Worm (Caenorhabditis elegans) whole organism, L2 larva: ENCODE measurements around the gene F10A3.11.

Experiments used
- R02D3.7 ChIP-seq: fragments of 150-350 bp; optimal IDR thresholded peaks from 2 replicates; lab custom pipeline; 2014; ENCODE audit warnings: missing biosample characterization, missing genetic modification characterization
- aly-2 ChIP-seq: fragments of 150-350 bp; optimal IDR thresholded peaks from 2 replicates; lab custom pipeline; 2014; ENCODE audit warnings: missing biosample characterization, missing genetic modification characterization
- ama-1 ChIP-seq: fragments of 150-350 bp; optimal IDR thresholded peaks from 2 replicates; lab custom pipeline; 2018; ENCODE audit warnings: inconsistent platforms
- lin-13 ChIP-seq: fragments of 150-350 bp; optimal IDR thresholded peaks from 2 replicates; lab custom pipeline; 2014; ENCODE audit warnings: missing biosample characterization, missing genetic modification reagents, missing genetic modification characterization
- lsy-2 ChIP-seq, 2 experiments: fragments of 150-350 bp in 1 of 2; sonication (generic microtip) in 1 of 2; optimal IDR thresholded peaks; 2 replicates each; lab custom pipeline; 2014 to 2017; ENCODE audit warnings: missing biosample characterization in 2 of 2, missing genetic modification characterization in 2 of 2
- nhr-11 ChIP-seq: fragments of 150-350 bp; optimal IDR thresholded peaks from 2 replicates; lab custom pipeline; 2014; ENCODE audit warnings: missing biosample characterization, missing genetic modification characterization
- nhr-12 ChIP-seq: fragments of 150-350 bp; optimal IDR thresholded peaks from 2 replicates; lab custom pipeline; 2014; ENCODE audit warnings: missing biosample characterization, missing genetic modification characterization
- nhr-237 ChIP-seq: fragments of 150-350 bp; optimal IDR thresholded peaks from 2 replicates; lab custom pipeline; 2014; ENCODE audit warnings: missing biosample characterization, missing genetic modification characterization
- nhr-25 ChIP-seq: fragments of 150-350 bp; sonication (generic microtip); optimal IDR thresholded peaks from 3 replicates; lab custom pipeline; 2014; ENCODE audit warnings: missing biosample characterization, missing genetic modification characterization
- nhr-77 ChIP-seq: fragments of 150-350 bp; optimal IDR thresholded peaks from 2 replicates; lab custom pipeline; 2014; ENCODE audit warnings: missing biosample characterization, missing genetic modification characterization
- peb-1 ChIP-seq: fragments of 150-350 bp; optimal IDR thresholded peaks from 2 replicates; lab custom pipeline; 2014; ENCODE audit warnings: missing biosample characterization, missing genetic modification characterization
- unc-55 ChIP-seq: fragments of 150-350 bp; sonication (generic microtip); optimal IDR thresholded peaks from 3 replicates; lab custom pipeline; 2014; ENCODE audit warnings: missing biosample characterization, missing genetic modification reagents, missing genetic modification characterization
- zag-1 ChIP-seq: fragments of 150-350 bp; optimal IDR thresholded peaks from 2 replicates; lab custom pipeline; 2014; ENCODE audit warnings: missing biosample characterization, missing genetic modification characterization
- ztf-4 ChIP-seq: fragments of 150-350 bp; optimal IDR thresholded peaks from 2 replicates; lab custom pipeline; 2014; ENCODE audit warnings: missing biosample characterization, missing genetic modification characterization

DNA sequence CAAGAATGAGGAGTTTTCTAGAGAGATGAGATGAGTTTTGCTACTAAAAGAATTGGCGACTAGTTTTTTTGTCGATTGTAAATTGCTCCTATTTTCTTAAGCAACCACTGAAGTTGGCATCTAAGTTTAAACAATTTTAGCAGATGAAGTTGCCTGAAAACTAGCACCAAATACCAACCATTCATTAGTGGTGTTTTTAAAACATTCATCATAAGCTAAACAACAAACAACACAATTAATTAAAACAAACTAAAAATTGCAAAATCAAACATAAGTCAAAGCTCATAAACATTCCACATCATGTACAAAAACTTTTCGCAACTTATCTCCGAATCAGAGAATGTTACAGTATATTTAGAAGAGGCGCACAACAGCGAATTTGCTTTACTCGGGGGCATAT is 19.6 kb downstream of the F10A3.11 start, which contains the start of gene srz-13:
- TF ChIP-seq nhr-12 (tag; lab: Kevin White, UChicago) (no peak), unc-55 (GFP tag; lab: Kevin White, UChicago) (no peak), ama-1 (lab: Kevin White, UChicago) (no peak), lsy-2 (tag; optimal IDR thresholded peaks at IDR 0.05; lab: Kevin White, UChicago) (no peak), nhr-77 (tag; lab: Kevin White, UChicago) (no peak), R02D3.7 (tag; lab: Kevin White, UChicago) (no peak), lin-13 (no peak), nhr-237 (tag; lab: Kevin White, UChicago) (no peak), nhr-11 (tag; lab: Kevin White, UChicago) (no peak), nhr-25 (tag; lab: Kevin White, UChicago) (no peak), ztf-4 (no peak), peb-1 (no peak), aly-2 (tag; lab: Kevin White, UChicago) (no peak), zag-1 (tag; lab: Kevin White, UChicago) (no peak)
